Worm (Caenorhabditis elegans) whole organism, L2 larva: ENCODE results near the gene hpo-6.

Experiments used
- C34F6.9 ChIP-seq: fragments of 150-350 bp; optimal IDR thresholded peaks from 2 replicates; lab custom pipeline; 2014; ENCODE audit warnings: missing biosample characterization, missing genetic modification characterization
- F13H6.1 ChIP-seq: sonication (generic microtip); optimal IDR thresholded peaks from 2 replicates; lab custom pipeline; 2016; ENCODE audit warnings: missing genetic modification characterization, missing compliant biosample characterization
- Y55F3AM.14 ChIP-seq: fragments of 200-800 bp; sonication (Bioruptor generic); optimal IDR thresholded peaks from 2 replicates; lab custom pipeline; 2018; ENCODE audit warnings: mild to moderate bottlenecking, missing genetic modification characterization, missing compliant biosample characterization
- ZK546.5 ChIP-seq: sonication (generic microtip); optimal IDR thresholded peaks from 2 replicates; lab custom pipeline; 2017; ENCODE audit warnings: missing biosample characterization, missing genetic modification characterization
- aly-2 ChIP-seq: fragments of 150-350 bp; optimal IDR thresholded peaks from 2 replicates; lab custom pipeline; 2014; ENCODE audit warnings: missing biosample characterization, missing genetic modification characterization
- ama-1 ChIP-seq: fragments of 150-350 bp; optimal IDR thresholded peaks from 2 replicates; lab custom pipeline; 2018; ENCODE audit warnings: inconsistent platforms
- blmp-1 ChIP-seq: sonication (generic microtip); optimal IDR thresholded peaks from 2 replicates; lab custom pipeline; 2017; ENCODE audit warnings: missing genetic modification characterization, mild to moderate bottlenecking, missing compliant biosample characterization, antibody characterized with exemption, moderate library complexity; ENCODE audit not compliant: insufficient read depth
- ceh-16 ChIP-seq: fragments of 150-350 bp; optimal IDR thresholded peaks from 2 replicates; lab custom pipeline; 2014; ENCODE audit warnings: missing biosample characterization, missing genetic modification characterization
- elt-1 ChIP-seq: fragments of 150-350 bp; optimal IDR thresholded peaks from 2 replicates; lab custom pipeline; 2014; ENCODE audit warnings: missing biosample characterization, missing genetic modification characterization
- fos-1 ChIP-seq: fragments of 150-350 bp; optimal IDR thresholded peaks from 2 replicates; lab custom pipeline; 2014; ENCODE audit warnings: missing biosample characterization, missing genetic modification characterization
- gmeb-1 ChIP-seq: fragments of 150-350 bp; optimal IDR thresholded peaks from 2 replicates; lab custom pipeline; 2014; ENCODE audit warnings: missing biosample characterization, missing genetic modification characterization
- lin-13 ChIP-seq: fragments of 150-350 bp; optimal IDR thresholded peaks from 2 replicates; lab custom pipeline; 2014; ENCODE audit warnings: missing biosample characterization, missing genetic modification reagents, missing genetic modification characterization
- lsy-2 ChIP-seq, 2 experiments: fragments of 150-350 bp in 1 of 2; sonication (generic microtip) in 1 of 2; optimal IDR thresholded peaks; 2 replicates each; lab custom pipeline; 2014 to 2017; ENCODE audit warnings: missing biosample characterization in 2 of 2, missing genetic modification characterization in 2 of 2
- nhr-10 ChIP-seq: sonication (generic microtip); optimal IDR thresholded peaks from 2 replicates; lab custom pipeline; 2017; ENCODE audit warnings: missing biosample characterization, missing genetic modification characterization
- nhr-12 ChIP-seq: fragments of 150-350 bp; optimal IDR thresholded peaks from 2 replicates; lab custom pipeline; 2014; ENCODE audit warnings: missing biosample characterization, missing genetic modification characterization
- nhr-237 ChIP-seq: fragments of 150-350 bp; optimal IDR thresholded peaks from 2 replicates; lab custom pipeline; 2014; ENCODE audit warnings: missing biosample characterization, missing genetic modification characterization
- nhr-25 ChIP-seq: fragments of 150-350 bp; sonication (generic microtip); optimal IDR thresholded peaks from 3 replicates; lab custom pipeline; 2014; ENCODE audit warnings: missing biosample characterization, missing genetic modification characterization
- nhr-6 ChIP-seq: fragments of 150-350 bp; optimal IDR thresholded peaks from 2 replicates; lab custom pipeline; 2014; ENCODE audit warnings: missing biosample characterization, missing genetic modification characterization
- skn-1 ChIP-seq: sonication (generic microtip); optimal IDR thresholded peaks from 2 replicates; lab custom pipeline; 2017; ENCODE audit warnings: missing biosample characterization, missing genetic modification characterization
- sma-9 ChIP-seq, 2 experiments: fragments of 150-350 bp in 1 of 2; sonication (generic microtip) in 1 of 2; optimal IDR thresholded peaks; 2 replicates each; lab custom pipeline; 2014 to 2016; ENCODE audit warnings: missing genetic modification characterization in 2 of 2, mild to moderate bottlenecking in 1 of 2, missing biosample characterization in 1 of 2, missing compliant biosample characterization in 1 of 2, missing genetic modification reagents in 1 of 2, moderate library complexity in 1 of 2
- snpc-4 ChIP-seq: fragments of 150-350 bp; optimal IDR thresholded peaks from 2 replicates; lab custom pipeline; 2014; ENCODE audit warnings: missing biosample characterization, missing genetic modification characterization
- unc-39 ChIP-seq: fragments of 150-350 bp; optimal IDR thresholded peaks from 2 replicates; lab custom pipeline; 2014; ENCODE audit warnings: missing biosample characterization, missing genetic modification characterization
- zag-1 ChIP-seq: fragments of 150-350 bp; optimal IDR thresholded peaks from 2 replicates; lab custom pipeline; 2014; ENCODE audit warnings: missing biosample characterization, missing genetic modification characterization

hpo-6 gene

ce11 chrIV:1549095-1550093 lies 12.6 kb upstream of the hpo-6 start:
- TF ChIP-seq C34F6.9 (no peak), F13H6.1 (tag; lab: Kevin White, UChicago) (peak; percentile 4), nhr-25 (peak; percentile 71), ama-1 (lab: Kevin White, UChicago) (peak; percentile 75)

DNA sequence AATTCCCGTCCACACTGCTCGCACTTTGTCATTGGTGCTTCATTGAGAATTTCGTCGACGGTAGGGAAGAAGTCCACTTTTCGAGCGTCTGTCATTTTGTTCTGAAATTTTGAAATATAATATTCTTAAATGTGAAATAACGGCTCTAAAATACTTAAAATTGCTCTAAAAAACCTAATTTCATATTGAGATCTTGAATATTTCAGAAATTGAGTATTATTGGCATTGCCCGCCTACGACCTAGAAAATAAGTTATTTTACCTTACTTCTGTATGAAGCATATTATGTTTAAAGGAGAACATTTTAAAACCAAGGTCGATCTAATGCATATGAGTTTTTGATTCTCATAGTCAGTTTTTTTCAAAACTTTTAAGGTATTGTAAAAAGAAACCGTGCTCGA lies 11.9 kb upstream of the hpo-6 start, which contains the start of gene C34H4.5:
Gene C34H4.5, minus strand, starts transcription at position 101 of the 400 bp plus-strand sequence.
- no peak for TF ChIP-seq elt-1 (tag; lab: Kevin White, UChicago)

ce11 chrIV:1550578-1550977 lies 11.4 kb upstream of the hpo-6 start, which contains the start of gene tag-244:
Gene tag-244 (plus strand): TSS chrIV:1550878.
- TF ChIP-seq fos-1 (tag; lab: Kevin White, UChicago) (peak; percentile 30), C34F6.9 (no peak)

ce11 chrIV:1553195-1553918 lies 8.6 kb upstream of the hpo-6 start, which contains the start of gene C34H4.2:
Gene C34H4.2 (plus strand): TSS chrIV:1553752.
- TF ChIP-seq fos-1 (tag; lab: Kevin White, UChicago) (peak; percentile 66), gmeb-1 (tag; lab: Kevin White, UChicago) (no peak)
- TF ChIP-seq, all 48 proteins: peak for 1

ce11 chrIV:1555021-1555720 lies 6.8 kb upstream of the hpo-6 start, which contains the start of gene C34H4.1:
Gene C34H4.1 (plus strand): TSS chrIV:1555579.
- TF ChIP-seq nhr-237 (tag; lab: Kevin White, UChicago): no peak
- TF ChIP-seq Y55F3AM.14 (GFP tag; lab: Kevin White, UChicago): no peak
- no peak for TF ChIP-seq gmeb-1 (tag; lab: Kevin White, UChicago)
- TF ChIP-seq aly-2 (tag; lab: Kevin White, UChicago): no peak
- TF ChIP-seq nhr-10 (tag; lab: Kevin White, UChicago): no peak
- no peak for TF ChIP-seq zag-1 (tag; lab: Kevin White, UChicago)
- TF ChIP-seq fos-1 (tag; lab: Kevin White, UChicago): peak; percentile 57

ce11 chrIV:1559931-1560330 lies 2.1 kb upstream of the hpo-6 start, which contains the start of gene Y41D4B.17:
Gene Y41D4B.17 (plus strand): TSS chrIV:1560104.
- no peak for TF ChIP-seq nhr-25
- TF ChIP-seq lin-13 (GFP tag; lab: Kevin White, UChicago): no peak
- no peak for TF ChIP-seq ceh-16 (tag; lab: Kevin White, UChicago)
- TF ChIP-seq skn-1: no peak
- TF ChIP-seq snpc-4 (tag; lab: Kevin White, UChicago): no peak
- TF ChIP-seq F13H6.1 (tag; lab: Kevin White, UChicago): no peak
- peak; percentile 6 for TF ChIP-seq sma-9 (GFP tag; optimal IDR thresholded peaks at IDR 0.05; lab: Kevin White, UChicago)
- TF ChIP-seq sma-9 (tag; optimal IDR thresholded peaks at IDR 0.05; lab: Kevin White, UChicago): no peak
- no peak for TF ChIP-seq ama-1 (lab: Kevin White, UChicago)
- no peak for TF ChIP-seq zag-1 (tag; lab: Kevin White, UChicago)
- peak; percentile 82 for TF ChIP-seq fos-1 (tag; lab: Kevin White, UChicago)
- no peak for TF ChIP-seq nhr-12 (tag; lab: Kevin White, UChicago)

ce11 chrIV:1563476-1564131 lies 1.6 kb downstream of the hpo-6 start, which contains the start of gene Y41D4B.15:
Gene Y41D4B.15 (plus strand): TSS chrIV:1564081.
- no peak for TF ChIP-seq sma-9 (GFP tag; optimal IDR thresholded peaks at IDR 0.05; lab: Kevin White, UChicago)
- TF ChIP-seq sma-9 (tag; optimal IDR thresholded peaks at IDR 0.05; lab: Kevin White, UChicago): no peak
- TF ChIP-seq aly-2 (tag; lab: Kevin White, UChicago): no peak
- TF ChIP-seq F13H6.1 (tag; lab: Kevin White, UChicago): no peak
- no peak for TF ChIP-seq nhr-6
- TF ChIP-seq C34F6.9: no peak
- TF ChIP-seq ZK546.5 (tag; lab: Kevin White, UChicago): no peak
- TF ChIP-seq nhr-25: no peak
- TF ChIP-seq blmp-1: no peak
- no peak for TF ChIP-seq lsy-2 (tag; optimal IDR thresholded peaks at IDR 0.05; lab: Kevin White, UChicago)
- no peak for TF ChIP-seq unc-39 (tag; lab: Kevin White, UChicago)
